Fruit fly (Drosophila melanogaster): ENCODE data around the gene Sas10.

Gene Sas10

dm6 chrX:5336722-5337121 is 19.5 kb downstream of the Sas10 start (continued):
- TF ChIP-seq CkIIα-i1 (GFP tag; IDR thresholded peaks at IDR 0.05), result no peak
- TF ChIP-seq CG9932 (GFP tag; IDR thresholded peaks at IDR 0.05), result peak; percentile 50
- TF ChIP-seq CG7786 (GFP tag; optimal IDR thresholded peaks at IDR 0.05), result no peak
- no peak for TF ChIP-seq Ssrp (tag; optimal IDR thresholded peaks at IDR 0.05)
- no peak for TF ChIP-seq chif (GFP tag; optimal IDR thresholded peaks at IDR 0.05)
- TF ChIP-seq yki (optimal IDR thresholded peaks at IDR 0.05), result no peak
- TF ChIP-seq CG10959 (GFP tag; IDR thresholded peaks at IDR 0.05), result no peak
- TF ChIP-seq CG11247 (GFP tag; IDR thresholded peaks at IDR 0.05), result no peak
- TF ChIP-seq Mrtf (GFP tag; IDR thresholded peaks at IDR 0.05), result no peak
- no peak for TF ChIP-seq CG14050 (GFP tag; IDR thresholded peaks at IDR 0.05)
- no peak for TF ChIP-seq ash1 (GFP tag; optimal IDR thresholded peaks at IDR 0.05)
- peak; percentile 63 for TF ChIP-seq CG17359 (tag; optimal IDR thresholded peaks at IDR 0.05)
- TF ChIP-seq sr (GFP tag; IDR thresholded peaks at IDR 0.05), result no peak
- no peak for TF ChIP-seq CG16813 (GFP tag; IDR thresholded peaks at IDR 0.05; ENCODE audit: partially characterized antibody)
- no peak for TF ChIP-seq zfh1 (GFP tag; IDR thresholded peaks at IDR 0.05)
- TF ChIP-seq lilli (GFP tag; optimal IDR thresholded peaks at IDR 0.05), result peak; percentile 7
- TF ChIP-seq MBD-R2 (GFP tag; IDR thresholded peaks at IDR 0.05), result no peak
- TF ChIP-seq CG7839 (tag; optimal IDR thresholded peaks at IDR 0.05), result peak; percentile 55
- no peak for TF ChIP-seq Sry-δ (GFP tag; optimal IDR thresholded peaks at IDR 0.05)
- no peak for TF ChIP-seq Ets65A (GFP tag)
- no peak for TF ChIP-seq bigmax (GFP tag; optimal IDR thresholded peaks at IDR 0.05)
- TF ChIP-seq corto (GFP tag; optimal IDR thresholded peaks at IDR 0.05), result no peak
- TF ChIP-seq gcm (GFP tag; optimal IDR thresholded peaks at IDR 0.05), result no peak
- TF ChIP-seq jing (GFP tag; optimal IDR thresholded peaks at IDR 0.05), result no peak
- TF ChIP-seq bowl (GFP tag; IDR thresholded peaks at IDR 0.05), result no peak
- TF ChIP-seq BEAF-32 (GFP tag; optimal IDR thresholded peaks at IDR 0.05), result no peak
- TF ChIP-seq CG17568 (GFP tag; optimal IDR thresholded peaks at IDR 0.05), result no peak
- no peak for TF ChIP-seq ttk (GFP tag; IDR thresholded peaks at IDR 0.05)
- no peak for TF ChIP-seq Dfd (GFP tag; optimal IDR thresholded peaks at IDR 0.05)
- TF ChIP-seq Hand (GFP tag; optimal IDR thresholded peaks at IDR 0.05), result peak; percentile 71
- peak; percentile 26 for TF ChIP-seq CG18619 (GFP tag; optimal IDR thresholded peaks at IDR 0.05)
- no peak for TF ChIP-seq YL-1 (GFP tag; optimal IDR thresholded peaks at IDR 0.05)
- peak; percentile 70 for TF ChIP-seq CG2120 (GFP tag; optimal IDR thresholded peaks at IDR 0.05)
- TF ChIP-seq hkb (optimal IDR thresholded peaks at IDR 0.05), result no peak
- no peak; the same call in 1 of the 2 replicates for TF ChIP-seq hkb (GFP tag; IDR thresholded peaks at IDR 0.05)
- TF ChIP-seq CG32772 (GFP tag; IDR thresholded peaks at IDR 0.05), result no peak
- no peak for TF ChIP-seq Neu2 (GFP tag; optimal IDR thresholded peaks at IDR 0.05; ENCODE audit: borderline replicate concordance)
- no peak for TF ChIP-seq rib (GFP tag; IDR thresholded peaks at IDR 0.05)
- no peak for TF ChIP-seq CG2889 (GFP tag; IDR thresholded peaks at IDR 0.05)
- TF ChIP-seq CG14667 (GFP tag; IDR thresholded peaks at IDR 0.05), result no peak
- TF ChIP-seq CG18599 (GFP tag; optimal IDR thresholded peaks at IDR 0.05), result peak; percentile 76
- TF ChIP-seq inv (GFP tag; IDR thresholded peaks at IDR 0.05; ENCODE audit: partially characterized antibody), result no peak
- TF ChIP-seq CG1792 (GFP tag; optimal IDR thresholded peaks at IDR 0.05), result no peak
- peak; percentile 31 for TF ChIP-seq Asciz (GFP tag; optimal IDR thresholded peaks at IDR 0.05)
- TF ChIP-seq Dbx (GFP tag; IDR thresholded peaks at IDR 0.05), result no peak
- no peak for TF ChIP-seq psq (GFP tag; optimal IDR thresholded peaks at IDR 0.05)
- no peak for TF ChIP-seq kay (GFP tag; optimal IDR thresholded peaks at IDR 0.05)
- TF ChIP-seq H15 (GFP tag; IDR thresholded peaks at IDR 0.05), result no peak
- peak; percentile 48; the same call in 1 of the 2 replicates for TF ChIP-seq CG31441 (GFP tag; IDR thresholded peaks at IDR 0.05)
- TF ChIP-seq pan (optimal IDR thresholded peaks at IDR 0.05), result no peak
- no peak for TF ChIP-seq pan (GFP tag; optimal IDR thresholded peaks at IDR 0.05 in 1 of 2, IDR thresholded peaks at IDR 0.05 in 1 of 2)
- TF ChIP-seq CG5245 (GFP tag; optimal IDR thresholded peaks at IDR 0.05), result no peak
- peak; percentile 10 for TF ChIP-seq nau (GFP tag; optimal IDR thresholded peaks at IDR 0.05)

Data from whole organism, embryonic.